Worm (Caenorhabditis elegans) whole organism, L3 larva: ENCODE data around the gene unc-51.

Experiments used
- ZK546.5 ChIP-seq: sonication (generic microtip); optimal IDR thresholded peaks from 2 replicates; lab custom pipeline; 2017; ENCODE audit warnings: missing biosample characterization, missing genetic modification characterization
- aly-2 ChIP-seq: fragments of 150-350 bp; optimal IDR thresholded peaks from 2 replicates; lab custom pipeline; 2014; ENCODE audit warnings: missing biosample characterization, missing genetic modification characterization
- ceh-16 ChIP-seq: sonication (generic microtip); optimal IDR thresholded peaks from 2 replicates; lab custom pipeline; 2017; ENCODE audit warnings: missing biosample characterization, missing genetic modification characterization
- ceh-28 ChIP-seq: fragments of 150-350 bp; optimal IDR thresholded peaks from 2 replicates; lab custom pipeline; 2014; ENCODE audit warnings: missing biosample characterization, missing genetic modification reagents, missing genetic modification characterization
- ceh-82 ChIP-seq: fragments of 150-350 bp; optimal IDR thresholded peaks from 2 replicates; lab custom pipeline; 2014; ENCODE audit warnings: missing biosample characterization, missing genetic modification characterization
- ceh-9 ChIP-seq: sonication (generic microtip); optimal IDR thresholded peaks from 2 replicates; lab custom pipeline; 2018; ENCODE audit warnings: missing biosample characterization, missing genetic modification characterization
- daf-12 ChIP-seq: fragments of 150-350 bp; optimal IDR thresholded peaks from 2 replicates; lab custom pipeline; 2014; ENCODE audit warnings: missing biosample characterization, missing genetic modification reagents, missing genetic modification characterization
- egl-27 ChIP-seq: sonication (generic microtip); optimal IDR thresholded peaks from 4 replicates; lab custom pipeline; 2017; ENCODE audit warnings: missing biosample characterization, missing genetic modification reagents, missing genetic modification characterization
- egl-5 ChIP-seq: fragments of 150-350 bp; optimal IDR thresholded peaks from 2 replicates; lab custom pipeline; 2017; ENCODE audit warnings: missing biosample characterization, missing genetic modification reagents, missing genetic modification characterization, inconsistent platforms
- elt-1 ChIP-seq: fragments of 150-350 bp; optimal IDR thresholded peaks from 2 replicates; lab custom pipeline; 2014; ENCODE audit warnings: missing biosample characterization, missing genetic modification characterization
- elt-2 ChIP-seq: sonication (generic microtip); optimal IDR thresholded peaks from 2 replicates; lab custom pipeline; 2016; ENCODE audit warnings: missing genetic modification reagents, mild to moderate bottlenecking, missing genetic modification characterization, missing compliant biosample characterization
- fkh-10 ChIP-seq: sonication (generic microtip); optimal IDR thresholded peaks from 2 replicates; lab custom pipeline; 2017; ENCODE audit warnings: missing biosample characterization, missing genetic modification reagents, missing genetic modification characterization
- fkh-2 ChIP-seq: fragments of 150-350 bp; optimal IDR thresholded peaks from 2 replicates; lab custom pipeline; 2014; ENCODE audit warnings: missing biosample characterization, missing genetic modification reagents, missing genetic modification characterization
- hmg-11 ChIP-seq: sonication (generic microtip); optimal IDR thresholded peaks from 2 replicates; lab custom pipeline; 2016; ENCODE audit warnings: missing genetic modification characterization, missing compliant biosample characterization
- jun-1 ChIP-seq: fragments of 150-350 bp; optimal IDR thresholded peaks from 2 replicates; lab custom pipeline; 2014; ENCODE audit warnings: missing biosample characterization, missing genetic modification reagents, missing genetic modification characterization
- lin-15B ChIP-seq: fragments of 150-350 bp; optimal IDR thresholded peaks from 2 replicates; lab custom pipeline; 2014; ENCODE audit warnings: missing biosample characterization, missing genetic modification characterization
- lin-39 ChIP-seq: fragments of 150-350 bp; optimal IDR thresholded peaks from 2 replicates; lab custom pipeline; 2018; ENCODE audit warnings: missing biosample characterization, missing genetic modification reagents, missing genetic modification characterization
- mml-1 ChIP-seq: fragments of 150-350 bp; sonication (generic microtip); optimal IDR thresholded peaks from 3 replicates; lab custom pipeline; 2014; ENCODE audit warnings: missing biosample characterization, missing genetic modification characterization
- nfya-1 ChIP-seq: sonication (generic microtip); optimal IDR thresholded peaks from 2 replicates; lab custom pipeline; 2017; ENCODE audit warnings: missing genetic modification characterization, mild to moderate bottlenecking, missing compliant biosample characterization, antibody characterized with exemption, moderate library complexity; ENCODE audit not compliant: insufficient read depth
- nhr-11 ChIP-seq: fragments of 150-350 bp; optimal IDR thresholded peaks from 2 replicates; lab custom pipeline; 2014; ENCODE audit warnings: missing biosample characterization, missing genetic modification characterization
- nhr-12 ChIP-seq: fragments of 150-350 bp; optimal IDR thresholded peaks from 2 replicates; lab custom pipeline; 2014; ENCODE audit warnings: missing biosample characterization, missing genetic modification characterization
- nhr-237 ChIP-seq: fragments of 150-350 bp; optimal IDR thresholded peaks from 2 replicates; lab custom pipeline; 2014; ENCODE audit warnings: missing biosample characterization, missing genetic modification characterization
- nhr-28 ChIP-seq: fragments of 150-350 bp; optimal IDR thresholded peaks from 2 replicates; lab custom pipeline; 2014; ENCODE audit warnings: missing biosample characterization, missing genetic modification characterization
- nhr-67 ChIP-seq: fragments of 150-350 bp; optimal IDR thresholded peaks from 2 replicates; lab custom pipeline; 2014; ENCODE audit warnings: missing biosample characterization, missing genetic modification characterization
- nhr-77 ChIP-seq: fragments of 150-350 bp; optimal IDR thresholded peaks from 2 replicates; lab custom pipeline; 2014; ENCODE audit warnings: missing biosample characterization, missing genetic modification characterization
- pha-4 ChIP-seq: fragments of 150-350 bp; optimal IDR thresholded peaks from 2 replicates; lab custom pipeline; 2014; ENCODE audit warnings: missing biosample characterization, missing genetic modification reagents, missing genetic modification characterization
- pqm-1 ChIP-seq: fragments of 150-350 bp; optimal IDR thresholded peaks from 2 replicates; lab custom pipeline; 2017; ENCODE audit warnings: missing biosample characterization, missing genetic modification characterization, inconsistent platforms
- sea-2 ChIP-seq: fragments of 150-350 bp; sonication (generic microtip); optimal IDR thresholded peaks from 4 replicates; lab custom pipeline; 2014; ENCODE audit warnings: missing biosample characterization, missing genetic modification reagents, missing genetic modification characterization
- snpc-4 ChIP-seq: fragments of 150-350 bp; optimal IDR thresholded peaks from 2 replicates; lab custom pipeline; 2014; ENCODE audit warnings: missing biosample characterization, missing genetic modification characterization
- tbx-2 ChIP-seq: sonication (generic microtip); optimal IDR thresholded peaks from 2 replicates; lab custom pipeline; 2016; ENCODE audit warnings: mild to moderate bottlenecking, missing genetic modification characterization, missing compliant biosample characterization
- unc-62 ChIP-seq: fragments of 150-350 bp; sonication (generic microtip); optimal IDR thresholded peaks from 4 replicates; lab custom pipeline; 2014; ENCODE audit warnings: missing biosample characterization, missing genetic modification reagents, missing genetic modification characterization
- zag-1 ChIP-seq: fragments of 150-350 bp; optimal IDR thresholded peaks from 2 replicates; lab custom pipeline; 2014; ENCODE audit warnings: missing biosample characterization, missing genetic modification characterization
- ztf-11 ChIP-seq: fragments of 150-350 bp; optimal IDR thresholded peaks from 2 replicates; lab custom pipeline; 2014; ENCODE audit warnings: missing biosample characterization, missing genetic modification characterization
- ztf-4 ChIP-seq: fragments of 150-350 bp; optimal IDR thresholded peaks from 2 replicates; lab custom pipeline; 2014; ENCODE audit warnings: missing biosample characterization, missing genetic modification characterization

The unc-51 gene

DNA sequence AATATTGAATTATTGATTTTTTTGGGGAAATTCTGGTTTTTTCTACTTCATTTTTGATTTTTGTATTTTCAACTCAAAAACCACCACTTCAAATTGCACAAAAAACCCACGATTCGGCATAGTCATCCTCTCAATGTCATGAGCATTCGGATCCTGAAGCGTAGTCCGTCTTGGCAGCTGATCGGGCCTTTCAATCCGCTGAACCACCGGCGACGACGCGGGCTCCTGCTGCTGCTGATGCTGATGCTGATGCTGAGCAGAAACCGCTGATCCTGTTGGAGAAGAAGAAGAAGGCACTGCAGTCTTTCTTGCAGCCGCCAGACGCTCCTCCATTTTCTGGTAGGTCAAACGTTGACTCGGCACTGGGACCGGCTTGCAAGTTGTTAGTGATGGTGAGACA, 5.2 kb downstream of the unc-51 start:
- no peak for TF ChIP-seq egl-27 (tag; lab: Kevin White, UChicago)
- no peak for TF ChIP-seq unc-62
- no peak for TF ChIP-seq elt-1 (tag; lab: Kevin White, UChicago)
- no peak for TF ChIP-seq nhr-77 (tag; lab: Kevin White, UChicago)
- no peak for TF ChIP-seq hmg-11 (tag; lab: Kevin White, UChicago)
- no peak for TF ChIP-seq ceh-82
- no peak for TF ChIP-seq fkh-2
- no peak for TF ChIP-seq ztf-4 (tag; lab: Kevin White, UChicago)
- TF ChIP-seq daf-12 (tag; lab: Kevin White, UChicago), result no peak
- TF ChIP-seq nhr-28, result no peak
- TF ChIP-seq zag-1, result no peak
- no peak for TF ChIP-seq nhr-11 (tag; lab: Kevin White, UChicago)
- no peak for TF ChIP-seq ceh-9 (tag; lab: Kevin White, UChicago)
- no peak for TF ChIP-seq nhr-12
- no peak for TF ChIP-seq snpc-4 (tag; lab: Kevin White, UChicago)
- TF ChIP-seq egl-5 (tag; lab: Kevin White, UChicago), result no peak
- no peak for TF ChIP-seq tbx-2
- TF ChIP-seq ZK546.5 (tag; lab: Kevin White, UChicago), result no peak
- no peak for TF ChIP-seq elt-2 (tag; lab: Kevin White, UChicago)

DNA sequence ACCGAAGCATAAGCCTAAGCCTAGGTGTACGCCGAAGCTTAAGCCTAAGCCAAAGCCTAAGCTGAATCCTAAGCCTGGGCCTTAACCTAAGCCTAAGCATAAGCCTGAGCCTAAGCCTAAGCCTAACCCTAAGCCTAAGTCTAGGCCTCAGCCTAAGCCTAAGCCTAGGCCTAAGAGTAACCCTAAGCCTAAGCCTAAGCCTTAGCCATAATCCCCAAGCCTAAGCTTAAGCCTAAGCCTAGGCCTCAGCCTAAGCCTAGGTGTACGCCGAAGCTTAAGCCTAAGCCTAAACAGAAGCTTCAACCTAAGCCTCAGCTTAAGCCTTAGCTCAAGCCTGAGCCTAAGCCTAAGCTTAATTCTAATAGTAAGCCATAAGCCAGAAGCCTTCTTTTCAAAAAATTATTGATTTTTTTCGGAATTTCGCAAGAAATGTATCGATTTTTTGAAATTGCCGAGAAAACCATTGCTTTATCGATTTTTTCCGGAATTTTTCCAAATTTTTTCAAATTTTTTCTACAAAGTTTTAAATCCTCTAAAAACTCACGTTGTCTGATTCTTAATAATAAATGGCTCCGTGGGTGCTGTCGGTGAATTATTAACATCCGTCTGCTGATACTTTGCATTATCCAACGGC, 6.0 kb downstream of the unc-51 start:
- TF ChIP-seq ceh-9 (tag; lab: Kevin White, UChicago) (no peak), jun-1 (tag; lab: Kevin White, UChicago) (no peak), nhr-11 (tag; lab: Kevin White, UChicago) (no peak), ceh-28 (tag; lab: Kevin White, UChicago) (peak; percentile 78), egl-5 (tag; lab: Kevin White, UChicago) (no peak), elt-2 (tag; lab: Kevin White, UChicago) (no peak), snpc-4 (tag; lab: Kevin White, UChicago) (no peak), ZK546.5 (tag; lab: Kevin White, UChicago) (no peak)

ce11 chrV:19997481-19997880, 6.8 kb downstream of the unc-51 start:
- TF ChIP-seq nhr-12, result no peak
- no peak for TF ChIP-seq unc-62
- no peak for TF ChIP-seq nhr-237
- TF ChIP-seq nhr-67 (tag; lab: Kevin White, UChicago), result no peak
- TF ChIP-seq snpc-4 (tag; lab: Kevin White, UChicago), result no peak
- no peak for TF ChIP-seq jun-1 (tag; lab: Kevin White, UChicago)
- TF ChIP-seq fkh-10 (GFP tag; lab: Kevin White, UChicago), result no peak
- TF ChIP-seq, all 47 proteins: peak for 0

DNA sequence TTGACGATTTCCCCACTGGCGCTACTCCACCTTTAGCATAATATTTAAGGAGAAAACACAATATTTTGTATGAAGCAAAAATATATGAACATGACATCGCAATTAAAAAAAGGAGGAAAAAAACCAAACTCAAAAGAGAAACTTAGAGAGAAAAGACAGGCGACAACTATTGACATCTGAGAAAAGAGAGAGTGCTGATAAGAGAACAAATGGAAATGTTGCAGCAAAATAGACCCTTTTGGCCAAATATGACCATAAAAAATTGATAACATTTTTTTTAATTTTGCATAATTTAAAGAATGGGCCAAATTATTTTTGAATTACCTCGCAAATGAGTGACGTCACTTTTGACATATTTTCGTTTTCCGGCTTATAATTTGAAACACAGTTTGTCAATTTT, 9.6 kb downstream of the unc-51 start:
- peak; percentile 12 for TF ChIP-seq pqm-1
- peak; percentile 64 for TF ChIP-seq elt-2 (tag; lab: Kevin White, UChicago)
- no peak for TF ChIP-seq nhr-11 (tag; lab: Kevin White, UChicago)
- no peak for TF ChIP-seq ZK546.5 (tag; lab: Kevin White, UChicago)

ce11 chrV:19994093-19994492, 10.2 kb downstream of the unc-51 start, which contains the start of gene Y60A3A.25:
Y60A3A.25 (minus strand) TSS chrV:19994193.
- TF ChIP-seq sea-2 (GFP tag; lab: Kevin White, UChicago) (no peak), ceh-82 (no peak), nhr-28 (no peak), mml-1 (tag; lab: Kevin White, UChicago) (no peak), lin-39 (tag; lab: Kevin White, UChicago) (no peak), ceh-16 (no peak), nfya-1 (tag; lab: Kevin White, UChicago) (no peak), ztf-11 (tag; lab: Kevin White, UChicago) (no peak), aly-2 (no peak)

DNA sequence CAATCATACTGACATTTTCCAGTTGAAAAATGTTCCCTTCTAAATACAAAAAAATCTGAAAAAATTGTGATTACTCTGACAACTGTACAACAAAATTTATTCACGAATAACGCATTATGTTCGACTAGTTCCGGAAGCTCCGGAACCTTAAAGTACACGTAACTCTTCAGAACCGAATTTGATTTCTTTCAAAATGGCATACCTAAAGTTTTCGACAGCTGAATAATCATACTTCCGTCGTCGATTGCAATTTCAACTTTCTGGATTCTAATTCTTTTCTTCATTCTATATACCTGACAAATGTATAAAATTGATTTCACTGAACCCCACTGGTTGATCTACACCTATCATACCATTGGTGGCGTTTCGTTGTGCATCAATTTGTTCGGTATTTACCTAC, 16.6 kb downstream of the unc-51 start, which contains the start of gene sri-67:
Gene sri-67 (plus strand): TSS at position 301 of the 400 bp plus-strand sequence.
- TF ChIP-seq ceh-82, result no peak
- no peak for TF ChIP-seq elt-2 (tag; lab: Kevin White, UChicago)
- no peak for TF ChIP-seq unc-62
- TF ChIP-seq ceh-16, result no peak
- no peak for TF ChIP-seq mml-1 (tag; lab: Kevin White, UChicago)
- TF ChIP-seq pha-4 (tag; lab: Kevin White, UChicago), result no peak
- no peak for TF ChIP-seq lin-15B (tag; lab: Kevin White, UChicago)
- TF ChIP-seq, all 47 proteins: peak for 0
